Worm (Caenorhabditis elegans) whole organism, L2 larva: Measurements from ENCODE around the gene W02H5.2.

ENCODE experiments used
- C34F6.9 ChIP-seq: fragments of 150-350 bp; optimal IDR thresholded peaks from 2 replicates; lab custom pipeline; 2014; ENCODE audit warnings: missing biosample characterization, missing genetic modification characterization
- F13H6.1 ChIP-seq: sonication (generic microtip); optimal IDR thresholded peaks from 2 replicates; lab custom pipeline; 2016; ENCODE audit warnings: missing genetic modification characterization, missing compliant biosample characterization
- Y55F3AM.14 ChIP-seq: fragments of 200-800 bp; sonication (Bioruptor generic); optimal IDR thresholded peaks from 2 replicates; lab custom pipeline; 2018; ENCODE audit warnings: mild to moderate bottlenecking, missing genetic modification characterization, missing compliant biosample characterization
- ZK546.5 ChIP-seq: sonication (generic microtip); optimal IDR thresholded peaks from 2 replicates; lab custom pipeline; 2017; ENCODE audit warnings: missing biosample characterization, missing genetic modification characterization
- alr-1 ChIP-seq: fragments of 150-350 bp; optimal IDR thresholded peaks from 2 replicates; lab custom pipeline; 2014; ENCODE audit warnings: missing biosample characterization, missing genetic modification characterization
- aly-2 ChIP-seq: fragments of 150-350 bp; optimal IDR thresholded peaks from 2 replicates; lab custom pipeline; 2014; ENCODE audit warnings: missing biosample characterization, missing genetic modification characterization
- ama-1 ChIP-seq: fragments of 150-350 bp; optimal IDR thresholded peaks from 2 replicates; lab custom pipeline; 2018; ENCODE audit warnings: inconsistent platforms
- blmp-1 ChIP-seq: sonication (generic microtip); optimal IDR thresholded peaks from 2 replicates; lab custom pipeline; 2017; ENCODE audit warnings: missing genetic modification characterization, mild to moderate bottlenecking, missing compliant biosample characterization, antibody characterized with exemption, moderate library complexity; ENCODE audit not compliant: insufficient read depth
- ceh-16 ChIP-seq: fragments of 150-350 bp; optimal IDR thresholded peaks from 2 replicates; lab custom pipeline; 2014; ENCODE audit warnings: missing biosample characterization, missing genetic modification characterization
- ceh-82 ChIP-seq: fragments of 150-350 bp; optimal IDR thresholded peaks from 2 replicates; lab custom pipeline; 2014; ENCODE audit warnings: missing biosample characterization, missing genetic modification characterization
- crh-2 ChIP-seq: sonication (generic microtip); optimal IDR thresholded peaks from 2 replicates; lab custom pipeline; 2017; ENCODE audit warnings: missing biosample characterization, missing genetic modification characterization
- dmd-4 ChIP-seq: sonication (generic microtip); optimal IDR thresholded peaks from 2 replicates; lab custom pipeline; 2017; ENCODE audit warnings: missing biosample characterization, missing genetic modification characterization
- elt-1 ChIP-seq: fragments of 150-350 bp; optimal IDR thresholded peaks from 2 replicates; lab custom pipeline; 2014; ENCODE audit warnings: missing biosample characterization, missing genetic modification characterization
- fos-1 ChIP-seq: fragments of 150-350 bp; optimal IDR thresholded peaks from 2 replicates; lab custom pipeline; 2014; ENCODE audit warnings: missing biosample characterization, missing genetic modification characterization
- gmeb-1 ChIP-seq: fragments of 150-350 bp; optimal IDR thresholded peaks from 2 replicates; lab custom pipeline; 2014; ENCODE audit warnings: missing biosample characterization, missing genetic modification characterization
- lin-11 ChIP-seq: fragments of 150-350 bp; sonication (generic microtip); optimal IDR thresholded peaks from 2 replicates; lab custom pipeline; 2014; ENCODE audit warnings: missing biosample characterization, missing genetic modification characterization, inconsistent platforms, mixed read lengths
- lin-39 ChIP-seq: fragments of 150-350 bp; optimal IDR thresholded peaks from 2 replicates; lab custom pipeline; 2014; ENCODE audit warnings: missing biosample characterization, missing genetic modification reagents, missing genetic modification characterization
- lsy-2 ChIP-seq, 2 experiments: fragments of 150-350 bp in 1 of 2; sonication (generic microtip) in 1 of 2; optimal IDR thresholded peaks; 2 replicates each; lab custom pipeline; 2014 to 2017; ENCODE audit warnings: missing biosample characterization in 2 of 2, missing genetic modification characterization in 2 of 2
- mab-5 ChIP-seq: fragments of 150-350 bp; optimal IDR thresholded peaks from 2 replicates; lab custom pipeline; 2014; ENCODE audit warnings: missing biosample characterization, missing genetic modification characterization
- mbf-1 ChIP-seq: sonication (generic microtip); optimal IDR thresholded peaks from 2 replicates; lab custom pipeline; 2017; ENCODE audit warnings: missing biosample characterization, missing genetic modification characterization
- nhr-10 ChIP-seq: sonication (generic microtip); optimal IDR thresholded peaks from 2 replicates; lab custom pipeline; 2017; ENCODE audit warnings: missing biosample characterization, missing genetic modification characterization
- nhr-11 ChIP-seq: fragments of 150-350 bp; optimal IDR thresholded peaks from 2 replicates; lab custom pipeline; 2014; ENCODE audit warnings: missing biosample characterization, missing genetic modification characterization
- nhr-129 ChIP-seq: fragments of 150-350 bp; optimal IDR thresholded peaks from 2 replicates; lab custom pipeline; 2014; ENCODE audit warnings: missing biosample characterization, missing genetic modification characterization
- nhr-21 ChIP-seq: fragments of 150-350 bp; optimal IDR thresholded peaks from 2 replicates; lab custom pipeline; 2014; ENCODE audit warnings: missing biosample characterization, missing genetic modification characterization
- nhr-237 ChIP-seq: fragments of 150-350 bp; optimal IDR thresholded peaks from 2 replicates; lab custom pipeline; 2014; ENCODE audit warnings: missing biosample characterization, missing genetic modification characterization
- nhr-25 ChIP-seq: fragments of 150-350 bp; sonication (generic microtip); optimal IDR thresholded peaks from 3 replicates; lab custom pipeline; 2014; ENCODE audit warnings: missing biosample characterization, missing genetic modification characterization
- nhr-6 ChIP-seq: fragments of 150-350 bp; optimal IDR thresholded peaks from 2 replicates; lab custom pipeline; 2014; ENCODE audit warnings: missing biosample characterization, missing genetic modification characterization
- nhr-77 ChIP-seq: fragments of 150-350 bp; optimal IDR thresholded peaks from 2 replicates; lab custom pipeline; 2014; ENCODE audit warnings: missing biosample characterization, missing genetic modification characterization
- peb-1 ChIP-seq: fragments of 150-350 bp; optimal IDR thresholded peaks from 2 replicates; lab custom pipeline; 2014; ENCODE audit warnings: missing biosample characterization, missing genetic modification characterization
- sem-4 ChIP-seq: fragments of 150-350 bp; optimal IDR thresholded peaks from 2 replicates; lab custom pipeline; 2014; ENCODE audit warnings: missing biosample characterization, missing genetic modification reagents, missing genetic modification characterization
- sma-3 ChIP-seq: sonication (generic microtip); optimal IDR thresholded peaks from 2 replicates; lab custom pipeline; 2016; ENCODE audit warnings: missing genetic modification reagents, missing genetic modification characterization, missing compliant biosample characterization
- sma-9 ChIP-seq, 2 experiments: fragments of 150-350 bp in 1 of 2; sonication (generic microtip) in 1 of 2; optimal IDR thresholded peaks; 2 replicates each; lab custom pipeline; 2014 to 2016; ENCODE audit warnings: missing genetic modification characterization in 2 of 2, mild to moderate bottlenecking in 1 of 2, missing biosample characterization in 1 of 2, missing compliant biosample characterization in 1 of 2, missing genetic modification reagents in 1 of 2, moderate library complexity in 1 of 2
- unc-39 ChIP-seq: fragments of 150-350 bp; optimal IDR thresholded peaks from 2 replicates; lab custom pipeline; 2014; ENCODE audit warnings: missing biosample characterization, missing genetic modification characterization
- unc-55 ChIP-seq: fragments of 150-350 bp; sonication (generic microtip); optimal IDR thresholded peaks from 3 replicates; lab custom pipeline; 2014; ENCODE audit warnings: missing biosample characterization, missing genetic modification reagents, missing genetic modification characterization
- ztf-1 ChIP-seq: fragments of 200-800 bp; sonication (Bioruptor generic); conservative IDR thresholded peaks from 2 replicates; pipeline ENCODE4 v1.3.6; 2022; ENCODE audit warnings: missing genetic modification characterization, missing compliant biosample characterization
- ztf-11 ChIP-seq: sonication (generic microtip); optimal IDR thresholded peaks from 2 replicates; lab custom pipeline; 2017; ENCODE audit warnings: missing biosample characterization, missing genetic modification characterization
- ztf-4 ChIP-seq: fragments of 150-350 bp; optimal IDR thresholded peaks from 2 replicates; lab custom pipeline; 2014; ENCODE audit warnings: missing biosample characterization, missing genetic modification characterization

Gene W02H5.2

ce11 chrV:2652557-2653133 is 13.5 kb downstream of the W02H5.2 start, which contains the start of the genes W02H5.8 and angl-1:
Gene W02H5.8 (minus strand): TSS chrV:2652657.
Gene angl-1 (plus strand): TSS chrV:2653083.
- no peak for TF ChIP-seq Y55F3AM.14
- no peak for TF ChIP-seq blmp-1
- TF ChIP-seq unc-55 (GFP tag; lab: Kevin White, UChicago), result no peak
- TF ChIP-seq nhr-237 (tag; lab: Kevin White, UChicago), result no peak
- TF ChIP-seq elt-1 (tag; lab: Kevin White, UChicago), result no peak

DNA sequence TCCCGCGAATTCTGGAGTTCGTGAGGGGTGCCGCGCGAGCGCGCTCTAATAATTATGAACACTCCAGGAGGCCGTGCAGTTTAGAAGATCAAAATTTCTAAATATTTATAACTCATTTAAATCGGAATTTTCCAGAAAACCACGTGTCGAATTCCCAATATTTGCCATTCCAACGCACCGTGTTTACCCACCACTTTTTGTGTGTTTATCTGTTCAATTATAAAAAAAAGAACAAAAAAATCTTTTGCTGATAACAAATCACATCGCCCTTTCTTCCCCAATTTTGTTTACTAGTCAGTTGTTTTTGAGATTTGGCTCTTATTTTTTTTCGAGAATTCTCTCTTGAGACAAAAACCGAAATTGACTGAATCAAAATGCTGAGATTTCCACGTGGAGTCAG is 17.0 kb downstream of the W02H5.2 start:
- TF ChIP-seq sma-3, result no peak
- TF ChIP-seq F13H6.1 (tag; lab: Kevin White, UChicago), result no peak
- TF ChIP-seq, all 48 proteins: peak for 0

DNA sequence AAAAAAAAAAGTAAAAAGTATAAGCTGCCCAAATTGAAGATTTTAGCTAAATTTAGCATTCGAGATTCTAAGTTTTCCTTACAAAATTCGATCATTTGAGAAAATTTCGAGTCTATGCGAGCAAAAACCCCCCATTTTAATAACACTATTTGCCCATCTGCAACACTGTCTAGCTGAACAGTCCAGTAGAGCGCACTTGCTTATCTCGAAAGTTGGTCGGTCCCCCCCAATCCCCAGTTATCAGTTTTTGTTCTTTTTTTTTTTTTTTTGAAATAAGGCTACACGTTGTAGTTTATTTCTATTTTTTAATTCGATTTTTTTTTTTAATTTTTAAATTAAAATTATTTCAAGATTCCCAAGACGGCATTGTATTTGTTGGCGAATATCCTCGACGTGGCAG is 18.5 kb downstream of the W02H5.2 start:
- peak; percentile 17 for TF ChIP-seq C34F6.9 (tag; lab: Kevin White, UChicago)
- no peak for TF ChIP-seq ceh-82 (tag; lab: Kevin White, UChicago)
- TF ChIP-seq nhr-237 (tag; lab: Kevin White, UChicago), result no peak
- peak; percentile 35 for TF ChIP-seq gmeb-1
- TF ChIP-seq unc-55 (GFP tag; lab: Kevin White, UChicago), result peak; percentile 22
- TF ChIP-seq crh-2 (tag; lab: Kevin White, UChicago), result peak; percentile 16
- TF ChIP-seq lsy-2 (tag; optimal IDR thresholded peaks at IDR 0.05; lab: Kevin White, UChicago), result peak in 1 of 2 experiments; percentile 46

ce11 chrV:2660457-2660856 is 21.3 kb downstream of the W02H5.2 start:
- TF ChIP-seq nhr-10 (tag; lab: Kevin White, UChicago), result no peak
- TF ChIP-seq sem-4 (tag; lab: Kevin White, UChicago), result no peak
- TF ChIP-seq ama-1 (lab: Kevin White, UChicago), result no peak
- no peak for TF ChIP-seq lin-11
- TF ChIP-seq alr-1 (tag; lab: Kevin White, UChicago), result no peak

DNA sequence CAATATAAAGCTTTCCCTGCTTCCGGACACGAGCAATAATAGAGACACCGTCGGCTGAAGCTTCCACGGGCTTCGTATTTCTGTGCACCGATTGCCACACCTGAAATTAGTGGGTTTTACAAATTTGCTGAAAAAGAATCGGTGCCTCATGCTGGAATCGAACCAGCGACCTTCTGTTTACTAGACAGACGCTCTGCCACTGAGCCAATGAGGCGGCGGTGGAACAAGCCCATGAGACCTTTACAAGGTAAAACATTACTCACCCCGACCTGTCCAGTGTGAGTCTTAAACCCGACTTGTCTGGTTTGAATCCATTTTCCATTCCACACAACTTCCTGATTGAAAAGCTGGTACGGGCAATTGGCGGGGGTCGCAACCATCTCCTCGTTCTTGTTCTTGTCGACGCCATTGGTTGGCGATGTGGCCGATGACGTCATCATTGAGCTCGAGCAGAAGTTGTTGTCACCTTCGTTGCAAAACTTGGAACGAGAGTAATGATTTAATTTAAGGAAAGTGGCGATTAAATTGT is 25.5 kb downstream of the W02H5.2 start, which contains the start of gene ndx-2:
Gene ndx-2 (minus strand): TSS at position 479 of the 529 bp plus-strand sequence.
- TF ChIP-seq nhr-11 (tag; lab: Kevin White, UChicago) (no peak), ceh-16 (tag; lab: Kevin White, UChicago) (no peak), gmeb-1 (no peak), fos-1 (tag; lab: Kevin White, UChicago) (peak; percentile 14), crh-2 (tag; lab: Kevin White, UChicago) (no peak), nhr-129 (no peak)

- no peak for TF ChIP-seq ceh-16 (tag; lab: Kevin White, UChicago)
- no peak for TF ChIP-seq dmd-4
- no peak for TF ChIP-seq nhr-21 (tag; lab: Kevin White, UChicago)
- TF ChIP-seq nhr-6 (tag; lab: Kevin White, UChicago), result no peak
- TF ChIP-seq gmeb-1, result no peak
- TF ChIP-seq elt-1 (tag; lab: Kevin White, UChicago), result no peak
- no peak for TF ChIP-seq alr-1 (tag; lab: Kevin White, UChicago)
- no peak for TF ChIP-seq ama-1 (lab: Kevin White, UChicago)
- no peak for TF ChIP-seq aly-2 (tag; lab: Kevin White, UChicago)
- no peak for TF ChIP-seq fos-1 (tag; lab: Kevin White, UChicago)
Measured at ce11 chrV:2666600-2666999, 27.5 kb downstream of the W02H5.2 start, which contains the start of gene W02G9.4. Gene W02G9.4 (plus strand): TSS chrV:2666900.

ce11 chrV:2671155-2671554 is 32.0 kb downstream of the W02H5.2 start, which contains the start of gene kel-8:
Gene kel-8 (plus strand): TSS chrV:2671455.
- peak; percentile 28 for TF ChIP-seq nhr-25 (tag; lab: Kevin White, UChicago)
- TF ChIP-seq nhr-77 (tag; lab: Kevin White, UChicago), result no peak

DNA sequence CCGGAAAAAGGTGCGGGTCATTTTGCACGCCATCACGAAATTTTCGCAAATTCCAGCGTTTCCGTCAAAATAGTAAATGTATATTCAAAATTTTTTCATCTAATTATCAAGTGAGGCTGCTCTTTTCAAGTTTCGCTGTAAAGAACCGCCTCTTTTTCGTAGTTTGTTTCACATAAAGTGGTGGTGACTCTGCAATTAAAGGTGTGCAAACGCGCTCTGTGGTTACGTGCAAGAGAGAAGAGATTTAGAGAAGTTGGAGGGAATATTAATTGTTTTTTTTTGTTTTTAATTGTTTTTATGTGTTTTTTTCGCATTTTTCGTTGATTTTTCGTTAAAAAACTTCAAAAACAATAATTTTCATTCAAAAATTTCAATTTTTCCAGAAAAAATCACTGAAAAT is 33.5 kb downstream of the W02H5.2 start, which contains the start of gene W02G9.3:
Gene W02G9.3 (plus strand): TSS at position 384 of the 400 bp plus-strand sequence.
- TF ChIP-seq fos-1 (tag; lab: Kevin White, UChicago) (peak; percentile 52), unc-39 (tag; lab: Kevin White, UChicago) (no peak), crh-2 (tag; lab: Kevin White, UChicago) (peak; percentile 82), ztf-4 (tag; lab: Kevin White, UChicago) (no peak), mbf-1 (tag; lab: Kevin White, UChicago) (no peak), ceh-16 (tag; lab: Kevin White, UChicago) (no peak), peb-1 (tag; lab: Kevin White, UChicago) (no peak), sma-9 (GFP tag; optimal IDR thresholded peaks at IDR 0.05; lab: Kevin White, UChicago) (peak; percentile 65), sma-9 (tag; optimal IDR thresholded peaks at IDR 0.05; lab: Kevin White, UChicago) (no peak), ztf-1 (GFP tag; lab: Robert Waterston, UW) (no peak), nhr-25 (tag; lab: Kevin White, UChicago) (peak; percentile 52), ztf-11 (tag; lab: Kevin White, UChicago) (no peak), C34F6.9 (tag; lab: Kevin White, UChicago) (peak; percentile 92), ZK546.5 (tag; lab: Kevin White, UChicago) (no peak), lin-39 (tag; lab: Kevin White, UChicago) (no peak), nhr-237 (tag; lab: Kevin White, UChicago) (no peak), mab-5 (peak; percentile 94), gmeb-1 (peak; percentile 84), sem-4 (tag; lab: Kevin White, UChicago) (no peak)
